Worm (Caenorhabditis elegans): ENCODE data around the gene W04E12.3.

The W04E12.3 gene

DNA sequence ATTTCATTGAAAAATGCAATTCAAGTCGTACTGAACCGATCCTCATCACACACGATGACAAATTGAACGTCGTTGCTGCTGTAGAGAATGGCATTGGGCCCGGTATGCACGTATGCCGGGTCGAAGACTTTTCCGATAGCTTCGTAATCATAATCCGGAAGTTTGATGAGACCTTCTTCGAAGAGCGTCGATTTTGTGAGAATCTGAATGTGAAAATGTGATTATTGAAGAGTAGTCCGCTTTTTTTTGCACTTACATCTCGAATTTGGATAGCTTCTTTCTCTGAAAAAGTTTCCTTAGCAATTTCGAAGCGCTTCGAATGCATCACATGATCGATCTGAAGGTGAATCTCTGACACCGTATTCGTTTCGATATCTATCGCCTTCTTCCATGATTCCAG lies 35.5 kb downstream of the W04E12.3 start, which contains the start of gene fbxa-118:
TSS of gene fbxa-118 (minus strand) at position 101 of the 400 bp plus-strand sequence.
- no peak for TF ChIP-seq F44E2.7 (GFP tag; IDR thresholded peaks at IDR 0.05)
- no peak for TF ChIP-seq nhr-111 (GFP tag; optimal IDR thresholded peaks at IDR 0.05)
- TF ChIP-seq dpl-1 (GFP tag; optimal IDR thresholded peaks at IDR 0.05) = no peak
- TF ChIP-seq lin-1 (GFP tag; IDR thresholded peaks at IDR 0.05) = no peak
- TF ChIP-seq skn-1 (tag; optimal IDR thresholded peaks at IDR 0.05) = no peak
- TF ChIP-seq hif-1 (tag; optimal IDR thresholded peaks at IDR 0.05) = no peak
- no peak for TF ChIP-seq lir-3 (tag; optimal IDR thresholded peaks at IDR 0.05)
- TF ChIP-seq mep-1 (tag; optimal IDR thresholded peaks at IDR 0.05) = no peak
- no peak for TF ChIP-seq madf-9 (GFP tag; conservative IDR thresholded peaks at IDR 0.05)
- no peak for TF ChIP-seq nhr-6 (tag; optimal IDR thresholded peaks at IDR 0.05)
- no peak for TF ChIP-seq T20F7.1 (GFP tag; optimal IDR thresholded peaks at IDR 0.05)

DNA sequence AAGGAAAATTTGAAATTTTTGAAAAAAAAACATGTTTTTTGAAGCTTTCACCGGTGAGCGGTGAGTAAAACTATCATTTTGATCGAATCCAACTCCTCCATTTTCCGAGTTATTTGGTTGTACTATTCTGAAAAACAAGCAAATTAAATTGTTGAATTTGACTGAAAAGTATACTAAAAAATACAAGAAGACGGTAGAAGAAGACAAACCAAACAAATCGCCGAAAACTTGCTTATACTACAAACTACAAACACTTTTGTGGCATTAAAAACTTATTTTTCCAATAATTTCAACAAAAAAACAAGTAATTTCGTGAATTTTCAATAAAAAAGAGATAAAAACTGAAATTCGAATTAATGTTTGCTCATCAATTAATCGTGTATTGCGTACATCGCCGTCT lies 36.9 kb downstream of the W04E12.3 start, which contains the start of gene fbxa-194:
TSS of gene fbxa-194 (minus strand) at position 101 of the 400 bp plus-strand sequence.
- no peak for TF ChIP-seq mes-2 (tag; optimal IDR thresholded peaks at IDR 0.05; ENCODE audit: poor library complexity, severe bottlenecking)
- no peak for TF ChIP-seq dmd-6 (GFP tag; IDR thresholded peaks at IDR 0.05)
- TF ChIP-seq ceh-32 (tag; optimal IDR thresholded peaks at IDR 0.05; ENCODE audit: poor library complexity) = no peak

- no peak for TF ChIP-seq sdz-12 (GFP tag; optimal IDR thresholded peaks at IDR 0.05)
- TF ChIP-seq spr-1 (tag; optimal IDR thresholded peaks at IDR 0.05) = no peak
- TF ChIP-seq snpc-4 (tag; optimal IDR thresholded peaks at IDR 0.05) = no peak
- TF ChIP-seq fkh-10 (GFP tag; optimal IDR thresholded peaks at IDR 0.05) = no peak
- no peak for TF ChIP-seq attf-4 (tag; optimal IDR thresholded peaks at IDR 0.05)
- no peak for TF ChIP-seq hlh-11 (tag; optimal IDR thresholded peaks at IDR 0.05)
- TF ChIP-seq zfp-3 (GFP tag; conservative IDR thresholded peaks at IDR 0.05) = no peak
- no peak for TF ChIP-seq aly-2 (tag; optimal IDR thresholded peaks at IDR 0.05)
- no peak for TF ChIP-seq daf-12 (tag; optimal IDR thresholded peaks at IDR 0.05)
Observed at ce11 chrV:19779220-19779619, 37.5 kb downstream of the W04E12.3 start.

DNA sequence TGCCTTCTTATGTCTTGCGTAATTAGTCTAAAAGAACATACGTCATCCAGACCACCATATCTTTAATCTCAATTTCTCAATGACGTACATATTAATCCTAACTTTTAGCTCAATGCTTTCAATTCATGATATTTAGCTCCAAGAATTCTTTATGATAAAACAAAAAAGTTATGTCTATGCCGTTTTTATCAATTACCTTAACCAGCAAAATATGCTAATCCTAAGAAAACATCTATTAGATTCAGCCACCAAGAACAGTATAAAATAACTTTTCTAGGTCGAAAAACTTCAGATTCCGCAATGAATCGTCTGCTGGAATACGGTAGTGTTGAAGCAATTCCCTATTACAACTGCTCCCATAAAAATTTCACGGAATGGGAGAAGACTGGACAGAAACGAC lies 42.1 kb downstream of the W04E12.3 start, which contains the start of gene srt-45:
TSS of gene srt-45 (plus strand) at position 301 of the 400 bp plus-strand sequence.
- no peak for TF ChIP-seq tag-97 (GFP tag; IDR thresholded peaks at IDR 0.05)
- TF ChIP-seq mes-2 (tag; optimal IDR thresholded peaks at IDR 0.05; ENCODE audit: poor library complexity, severe bottlenecking) = no peak
- no peak for TF ChIP-seq dmd-9 (GFP tag; IDR thresholded peaks at IDR 0.05)
- no peak for TF ChIP-seq nhr-111 (GFP tag; optimal IDR thresholded peaks at IDR 0.05)
- no peak for TF ChIP-seq lin-29 (GFP tag; IDR thresholded peaks at IDR 0.05)
- TF ChIP-seq mxl-2 (GFP tag; conservative IDR thresholded peaks at IDR 0.05) = no peak
- no peak for TF ChIP-seq mdl-1 (tag; optimal IDR thresholded peaks at IDR 0.05)
- TF ChIP-seq nhr-6 (tag; optimal IDR thresholded peaks at IDR 0.05) = no peak
- no peak for TF ChIP-seq ceh-62 (tag; optimal IDR thresholded peaks at IDR 0.05)
- TF ChIP-seq ZK337.2 (GFP tag; IDR thresholded peaks at IDR 0.05) = no peak
- TF ChIP-seq daf-16 (GFP tag; optimal IDR thresholded peaks at IDR 0.05) = no peak
- TF ChIP-seq daf-16 (tag; optimal IDR thresholded peaks at IDR 0.05) = no peak
- TF ChIP-seq hif-1 (tag; optimal IDR thresholded peaks at IDR 0.05) = no peak
- TF ChIP-seq lim-7 (GFP tag; IDR thresholded peaks at IDR 0.05) = no peak
- no peak for TF ChIP-seq attf-4 (tag; optimal IDR thresholded peaks at IDR 0.05)

- TF ChIP-seq pqm-1 (tag; optimal IDR thresholded peaks at IDR 0.05) (peak; percentile 77), nhr-28 (tag; optimal IDR thresholded peaks at IDR 0.05) (peak; percentile 94), nhr-11 (tag; optimal IDR thresholded peaks at IDR 0.05) (no peak)
Observed at ce11 chrV:19788360-19788759, 46.6 kb downstream of the W04E12.3 start, which contains the start of gene clec-258. Gene clec-258, plus strand, starts transcription at chrV:19788440.
